Fruit fly (Drosophila melanogaster) whole organism, embryonic: Measurements from ENCODE around the gene Jupiter.

ENCODE experiments used
- Antp ChIP-seq: fragments of 200-800 bp; sonication (Bioruptor generic); optimal IDR thresholded peaks from 3 replicates; lab custom pipeline; 2016; ENCODE audit warnings: missing biosample characterization, missing genetic modification characterization
- CG10274 ChIP-seq: fragments of 200-800 bp; sonication (Bioruptor generic); optimal IDR thresholded peaks from 3 replicates; lab custom pipeline; 2017; ENCODE audit warnings: missing biosample characterization, mild to moderate bottlenecking, missing genetic modification characterization
- CG10366 ChIP-seq: fragments of 200-800 bp; sonication (Bioruptor generic); IDR thresholded peaks from 2 replicates; pipeline ENCODE4 v1.3.6; 2022; ENCODE audit warnings: missing biosample characterization, missing genetic modification characterization
- CG11398 ChIP-seq: fragments of 200-800 bp; sonication (Bioruptor generic); optimal IDR thresholded peaks from 2 replicates; lab custom pipeline; 2016; ENCODE audit warnings: missing biosample characterization, missing genetic modification characterization
- CG11504 ChIP-seq: fragments of 200-800 bp; sonication (Bioruptor generic); optimal IDR thresholded peaks from 3 replicates; lab custom pipeline; 2019; ENCODE audit warnings: missing biosample characterization, mild to moderate bottlenecking, missing genetic modification characterization, moderate library complexity
- CG11723 ChIP-seq: fragments of 200-800 bp; sonication (Bioruptor generic); optimal IDR thresholded peaks from 2 replicates; lab custom pipeline; 2017; ENCODE audit warnings: missing biosample characterization, mild to moderate bottlenecking, missing genetic modification characterization
- CG12299 ChIP-seq: fragments of 200-800 bp; sonication (Bioruptor generic); optimal IDR thresholded peaks from 2 replicates; lab custom pipeline; 2018; ENCODE audit warnings: missing biosample characterization, mild to moderate bottlenecking, missing genetic modification characterization
- CG13894 ChIP-seq: fragments of 200-800 bp; sonication (Bioruptor generic); optimal IDR thresholded peaks from 3 replicates; lab custom pipeline; 2018; ENCODE audit warnings: missing biosample characterization, mild to moderate bottlenecking, missing genetic modification characterization, moderate library complexity
- CG14050 ChIP-seq: fragments of 200-800 bp; sonication (Bioruptor generic); IDR thresholded peaks from 3 replicates; pipeline ENCODE4 v1.3.6; 2022; ENCODE audit warnings: missing biosample characterization, missing genetic modification characterization
- CG1832 ChIP-seq: fragments of 200-800 bp; sonication (Bioruptor generic); optimal IDR thresholded peaks from 2 replicates; lab custom pipeline; 2017; ENCODE audit warnings: missing biosample characterization, mild to moderate bottlenecking, missing genetic modification characterization, inconsistent platforms
- CG34224 ChIP-seq: fragments of 200-800 bp; sonication (Bioruptor generic); IDR thresholded peaks from 3 replicates; pipeline ENCODE4 v1.3.6; 2022; ENCODE audit warnings: missing biosample characterization, missing genetic modification characterization; ENCODE audit not compliant: partially characterized antibody
- CG3995 ChIP-seq: fragments of 200-800 bp; sonication (Bioruptor generic); optimal IDR thresholded peaks from 3 replicates; lab custom pipeline; 2016; ENCODE audit warnings: missing biosample characterization, missing genetic modification characterization
- CG4282 ChIP-seq: fragments of 200-800 bp; sonication (Bioruptor generic); optimal IDR thresholded peaks from 2 replicates; lab custom pipeline; 2016; ENCODE audit warnings: missing biosample characterization, missing genetic modification characterization
- CG4730 ChIP-seq: fragments of 200-800 bp; sonication (Bioruptor generic); IDR thresholded peaks from 2 replicates; pipeline ENCODE4 v1.3.6; 2022; ENCODE audit warnings: missing biosample characterization, missing genetic modification characterization
- CG6654 ChIP-seq: fragments of 200-800 bp; sonication (Bioruptor generic); optimal IDR thresholded peaks from 2 replicates; lab custom pipeline; 2017; ENCODE audit warnings: missing biosample characterization, mild to moderate bottlenecking, missing genetic modification characterization
- CG6813 ChIP-seq: fragments of 200-800 bp; sonication (Bioruptor generic); optimal IDR thresholded peaks from 2 replicates; lab custom pipeline; 2017; ENCODE audit warnings: missing biosample characterization, missing genetic modification characterization, mild to moderate bottlenecking, moderate library complexity, missing genetic modification reagents
- CG7372 ChIP-seq: fragments of 200-800 bp; sonication (Bioruptor generic); IDR thresholded peaks from 2 replicates; pipeline ENCODE4 v1.3.6; 2022; ENCODE audit warnings: missing biosample characterization, missing genetic modification characterization
- CG8478 ChIP-seq: fragments of >200 bp; optimal IDR thresholded peaks from 2 replicates; lab custom pipeline; 2018
- CG9437 ChIP-seq: fragments of 200-800 bp; sonication (Bioruptor generic); optimal IDR thresholded peaks from 2 replicates; lab custom pipeline; 2018; ENCODE audit warnings: missing biosample characterization, mild to moderate bottlenecking, missing genetic modification characterization
- Dad ChIP-seq: fragments of 200-800 bp; sonication (Bioruptor generic); optimal IDR thresholded peaks from 3 replicates; lab custom pipeline; 2016; ENCODE audit warnings: missing biosample characterization, missing genetic modification characterization
- Deaf1 ChIP-seq: fragments of 200-800 bp; optimal IDR thresholded peaks from 3 replicates; lab custom pipeline; 2019; ENCODE audit warnings: missing biosample characterization, mild to moderate bottlenecking, missing genetic modification characterization, moderate library complexity
- Doc2 ChIP-seq: fragments of 200-800 bp; sonication (Bioruptor generic); IDR thresholded peaks from 2 replicates; pipeline ENCODE4 v1.3.6; 2022; ENCODE audit warnings: missing biosample characterization, missing genetic modification characterization
- E2f1 ChIP-seq: fragments of 200-800 bp; sonication (Bioruptor generic); IDR thresholded peaks from 2 replicates; pipeline ENCODE4 v1.3.6; 2022; ENCODE audit warnings: missing biosample characterization, missing genetic modification characterization
- Elba2 ChIP-seq: fragments of 200-800 bp; sonication (Bioruptor generic); optimal IDR thresholded peaks from 3 replicates; lab custom pipeline; 2016; ENCODE audit warnings: missing biosample characterization, missing genetic modification characterization
- Hand ChIP-seq: fragments of 200-800 bp; sonication (Bioruptor generic); optimal IDR thresholded peaks from 2 replicates; lab custom pipeline; 2017; ENCODE audit warnings: mild to moderate bottlenecking, missing biosample characterization, missing genetic modification reagents, missing genetic modification characterization
- Hr39 ChIP-seq: fragments of >200 bp; optimal IDR thresholded peaks from 2 replicates; lab custom pipeline; 2017
- Hr78 ChIP-seq, 2 experiments: fragments of 200-800 bp in 1 of 2; fragments of >200 bp in 1 of 2; sonication (Bioruptor generic) in 1 of 2; optimal IDR thresholded peaks; 2 replicates each; lab custom pipeline; 2017 to 2019; ENCODE audit warnings: missing biosample characterization in 2 of 2, missing genetic modification characterization in 2 of 2, mild to moderate bottlenecking in 1 of 2, moderate library complexity in 1 of 2
- Kr ChIP-seq: fragments of 200-800 bp; sonication (Bioruptor generic); optimal IDR thresholded peaks from 2 replicates; lab custom pipeline; 2017; ENCODE audit warnings: missing biosample characterization, mild to moderate bottlenecking, missing genetic modification characterization
- Mad ChIP-seq: fragments of 200-800 bp; sonication (Bioruptor generic); optimal IDR thresholded peaks from 2 replicates; lab custom pipeline; 2016; ENCODE audit warnings: missing biosample characterization, missing genetic modification characterization
- Ravus ChIP-seq: fragments of 200-800 bp; sonication (Bioruptor generic); IDR thresholded peaks from 2 replicates; pipeline ENCODE4 v1.3.6; 2022; ENCODE audit warnings: missing biosample characterization, missing genetic modification characterization
- Rfx ChIP-seq: fragments of 200-800 bp; sonication (Bioruptor generic); IDR thresholded peaks from 2 replicates; pipeline ENCODE4 v1.3.6; 2022; ENCODE audit warnings: missing biosample characterization, missing genetic modification characterization
- Side ChIP-seq: fragments of 200-800 bp; sonication (Bioruptor generic); optimal IDR thresholded peaks from 2 replicates; lab custom pipeline; 2016; ENCODE audit warnings: missing biosample characterization, missing genetic modification characterization
- Sry-δ ChIP-seq: fragments of 200-800 bp; sonication (Bioruptor generic); optimal IDR thresholded peaks from 2 replicates; lab custom pipeline; 2016; ENCODE audit warnings: missing biosample characterization, missing genetic modification characterization
- Vsx1 ChIP-seq: fragments of 200-800 bp; sonication (Bioruptor generic); optimal IDR thresholded peaks from 2 replicates; lab custom pipeline; 2017; ENCODE audit warnings: missing biosample characterization, mild to moderate bottlenecking, missing genetic modification characterization, missing genetic modification reagents
- ash1 ChIP-seq: fragments of 200-800 bp; sonication (Bioruptor generic); optimal IDR thresholded peaks from 2 replicates; lab custom pipeline; 2018; ENCODE audit warnings: missing biosample characterization, mild to moderate bottlenecking, missing genetic modification characterization
- bbx ChIP-seq: fragments of 200-800 bp; sonication (Bioruptor generic); IDR thresholded peaks from 2 replicates; pipeline ENCODE4 v1.3.6; 2022; ENCODE audit warnings: missing biosample characterization, missing genetic modification characterization; ENCODE audit not compliant: partially characterized antibody
- bcd ChIP-seq: fragments of 200-800 bp; sonication (Bioruptor generic); optimal IDR thresholded peaks from 2 replicates; lab custom pipeline; 2017; ENCODE audit warnings: missing biosample characterization, mild to moderate bottlenecking, missing genetic modification characterization
- bigmax ChIP-seq: fragments of 200-800 bp; sonication (Bioruptor generic); optimal IDR thresholded peaks from 2 replicates; lab custom pipeline; 2018; ENCODE audit warnings: missing biosample characterization, mild to moderate bottlenecking, missing genetic modification characterization
- cg ChIP-seq: fragments of 200-800 bp; sonication (Bioruptor generic); optimal IDR thresholded peaks from 3 replicates; lab custom pipeline; 2019; ENCODE audit warnings: missing biosample characterization, mild to moderate bottlenecking, missing genetic modification characterization, moderate library complexity
- chn ChIP-seq: fragments of 200-800 bp; sonication (Bioruptor generic); optimal IDR thresholded peaks from 2 replicates; lab custom pipeline; 2016; ENCODE audit warnings: missing biosample characterization, missing genetic modification characterization
- ci ChIP-seq: fragments of 200-800 bp; sonication (Bioruptor generic); IDR thresholded peaks from 3 replicates; pipeline ENCODE4 v1.3.6; 2022; ENCODE audit warnings: missing biosample characterization, missing genetic modification characterization
- cwo ChIP-seq: fragments of 200-800 bp; sonication (Bioruptor generic); optimal IDR thresholded peaks from 3 replicates; lab custom pipeline; 2017; ENCODE audit warnings: missing biosample characterization, missing genetic modification characterization, mild to moderate bottlenecking, moderate library complexity, missing genetic modification reagents
- eve ChIP-seq, 2 experiments: fragments of >200 bp; optimal IDR thresholded peaks; 2 replicates each; lab custom pipeline; 2017; ENCODE audit warnings: missing biosample characterization in 2 of 2, missing genetic modification characterization in 2 of 2
- ftz-f1 ChIP-seq: fragments of 200-800 bp; sonication (Bioruptor generic); optimal IDR thresholded peaks from 2 replicates; lab custom pipeline; 2016; ENCODE audit warnings: missing biosample characterization, missing genetic modification characterization
- kni ChIP-seq: fragments of 200-800 bp; sonication (Bioruptor generic); optimal IDR thresholded peaks from 3 replicates; lab custom pipeline; 2017; ENCODE audit warnings: mild to moderate bottlenecking, missing biosample characterization, missing genetic modification reagents, missing genetic modification characterization
- lilli ChIP-seq: fragments of 200-800 bp; sonication (Bioruptor generic); optimal IDR thresholded peaks from 3 replicates; lab custom pipeline; 2016; ENCODE audit warnings: missing biosample characterization, missing genetic modification characterization
- mirr ChIP-seq: fragments of 200-800 bp; sonication (Bioruptor generic); optimal IDR thresholded peaks from 3 replicates; lab custom pipeline; 2018; ENCODE audit warnings: missing biosample characterization, mild to moderate bottlenecking, missing genetic modification characterization
- peb ChIP-seq: fragments of 200-800 bp; sonication (Bioruptor generic); IDR thresholded peaks from 2 replicates; pipeline ENCODE4 v1.3.6; 2022; ENCODE audit warnings: missing biosample characterization, missing genetic modification characterization
- pita ChIP-seq: fragments of 200-800 bp; sonication (Bioruptor generic); optimal IDR thresholded peaks from 2 replicates; lab custom pipeline; 2017; ENCODE audit warnings: missing biosample characterization, mild to moderate bottlenecking, missing genetic modification characterization
- psq ChIP-seq: fragments of 200-800 bp; sonication (Bioruptor generic); optimal IDR thresholded peaks from 2 replicates; lab custom pipeline; 2017; ENCODE audit warnings: missing biosample characterization, missing genetic modification characterization
- trem ChIP-seq: fragments of 200-800 bp; optimal IDR thresholded peaks from 3 replicates; lab custom pipeline; 2019; ENCODE audit warnings: missing biosample characterization, mild to moderate bottlenecking, missing genetic modification characterization, moderate library complexity
- wdn ChIP-seq: fragments of 200-800 bp; sonication (Bioruptor generic); IDR thresholded peaks from 2 replicates; pipeline ENCODE4 v1.3.6; 2022; ENCODE audit warnings: missing biosample characterization, missing genetic modification characterization

The Jupiter gene

dm6 chr3R:11589764-11590358 lies 29.8 kb downstream of the Jupiter start, which contains the start of gene CG6791 (continued):
- peak; percentile 81 for TF ChIP-seq CG34224 (GFP tag; lab: Robert Waterston, UW)
- no peak for TF ChIP-seq Hand
- peak; percentile 47 for TF ChIP-seq trem (tag; lab: Kevin White, UChicago)
- TF ChIP-seq Hr39 (lab: Kevin White, UChicago), result no peak
- no peak for TF ChIP-seq CG12299 (tag; lab: Kevin White, UChicago)
- no peak for TF ChIP-seq peb
- no peak for TF ChIP-seq CG4730 (GFP tag; lab: Robert Waterston, UW)
- TF ChIP-seq Hr78 (GFP tag; optimal IDR thresholded peaks at IDR 0.05; lab: Kevin White, UChicago), result no peak
- no peak for TF ChIP-seq CG13894 (tag; lab: Kevin White, UChicago)
- no peak for TF ChIP-seq cwo (GFP tag; lab: Kevin White, UChicago)
- no peak for TF ChIP-seq E2f1 (GFP tag; lab: Robert Waterston, UW)
- TF ChIP-seq ftz-f1 (GFP tag; lab: Kevin White, UChicago), result no peak
- TF ChIP-seq Sry-δ (GFP tag; lab: Kevin White, UChicago), result peak; percentile 74
- no peak for TF ChIP-seq CG10366 (GFP tag; lab: Robert Waterston, UW)
- TF ChIP-seq cg (GFP tag; lab: Kevin White, UChicago), result peak; percentile 50
- TF ChIP-seq ash1, result no peak
- TF ChIP-seq CG3995 (GFP tag; lab: Kevin White, UChicago), result no peak
- no peak for TF ChIP-seq Rfx (GFP tag; lab: Robert Waterston, UW)
- TF ChIP-seq mirr (GFP tag; lab: Kevin White, UChicago), result no peak
- TF ChIP-seq CG8478 (lab: Kevin White, UChicago), result no peak
- no peak for TF ChIP-seq pita (GFP tag; lab: Kevin White, UChicago)
- TF ChIP-seq psq (GFP tag; lab: Kevin White, UChicago), result no peak
- peak; percentile 93 for TF ChIP-seq bbx (GFP tag; lab: Robert Waterston, UW)
- TF ChIP-seq chn (GFP tag; lab: Kevin White, UChicago), result no peak
- no peak for TF ChIP-seq Antp
- no peak for TF ChIP-seq CG7372 (GFP tag; lab: Robert Waterston, UW)
- no peak for TF ChIP-seq Vsx1 (GFP tag; lab: Kevin White, UChicago)
- no peak for TF ChIP-seq Kr (GFP tag; lab: Kevin White, UChicago)
- TF ChIP-seq Mad (GFP tag; lab: Kevin White, UChicago), result no peak
- TF ChIP-seq kni (GFP tag; lab: Kevin White, UChicago), result no peak
- TF ChIP-seq bcd (GFP tag; lab: Kevin White, UChicago), result peak; percentile 11
- no peak for TF ChIP-seq eve (GFP tag; optimal IDR thresholded peaks at IDR 0.05; lab: Kevin White, UChicago)
- no peak for TF ChIP-seq Ravus (GFP tag; lab: Robert Waterston, UW)
- no peak for TF ChIP-seq CG6813 (GFP tag; lab: Kevin White, UChicago)
- no peak for TF ChIP-seq Dad (GFP tag; lab: Kevin White, UChicago)
- no peak for TF ChIP-seq CG6654
- TF ChIP-seq CG11504 (tag; lab: Kevin White, UChicago), result no peak
- TF ChIP-seq bigmax (GFP tag; lab: Kevin White, UChicago), result no peak
- TF ChIP-seq lilli (GFP tag; lab: Kevin White, UChicago), result no peak
- TF ChIP-seq CG10274 (GFP tag; lab: Kevin White, UChicago), result no peak
- no peak for TF ChIP-seq CG14050
- no peak for TF ChIP-seq CG9437 (GFP tag; lab: Kevin White, UChicago)
- no peak for TF ChIP-seq wdn (GFP tag; lab: Robert Waterston, UW)
- TF ChIP-seq Doc2, result no peak
- TF ChIP-seq CG4282 (GFP tag; lab: Kevin White, UChicago), result no peak
- TF ChIP-seq CG11398 (GFP tag; lab: Kevin White, UChicago), result no peak
- no peak for TF ChIP-seq Elba2 (GFP tag; lab: Kevin White, UChicago)
- no peak for TF ChIP-seq Side (GFP tag; lab: Kevin White, UChicago)
- TF ChIP-seq CG1832, result no peak
- TF ChIP-seq ci (GFP tag; lab: Robert Waterston, UW), result no peak; the same call in 2 of the 3 replicates
- TF ChIP-seq Deaf1 (tag; lab: Kevin White, UChicago), result no peak
- no peak for TF ChIP-seq CG11723
